Worm (Caenorhabditis elegans) whole organism, L1 larva: Measurements from ENCODE around the gene cyp-34A5.

ENCODE experiments used
- C04F5.9 ChIP-seq: sonication (generic microtip); optimal IDR thresholded peaks from 2 replicates; lab custom pipeline; 2016; ENCODE audit warnings: missing genetic modification characterization, missing compliant biosample characterization
- C34B4.2 ChIP-seq: sonication (generic microtip); optimal IDR thresholded peaks from 2 replicates; lab custom pipeline; 2017; ENCODE audit warnings: mild to moderate bottlenecking, missing genetic modification characterization, missing compliant biosample characterization
- Y116A8C.19 ChIP-seq: sonication (generic microtip); optimal IDR thresholded peaks from 2 replicates; lab custom pipeline; 2016; ENCODE audit warnings: missing compliant biosample characterization, missing genetic modification characterization, borderline replicate concordance
- alr-1 ChIP-seq: fragments of 200-800 bp; sonication (Bioruptor generic); optimal IDR thresholded peaks from 2 replicates; lab custom pipeline; 2018; ENCODE audit warnings: borderline replicate concordance, mild to moderate bottlenecking, missing genetic modification characterization, missing compliant biosample characterization
- ceh-8 ChIP-seq: fragments of 200-800 bp; sonication (Bioruptor generic); optimal IDR thresholded peaks from 2 replicates; lab custom pipeline; 2018; ENCODE audit warnings: mild to moderate bottlenecking, missing genetic modification characterization, moderate library complexity, missing compliant biosample characterization
- efl-3 ChIP-seq: fragments of 200-800 bp; sonication (Bioruptor generic); optimal IDR thresholded peaks from 2 replicates; lab custom pipeline; 2018; ENCODE audit warnings: mild to moderate bottlenecking, missing genetic modification characterization, missing compliant biosample characterization
- egl-13 ChIP-seq: sonication (generic microtip); optimal IDR thresholded peaks from 2 replicates; lab custom pipeline; 2016; ENCODE audit warnings: missing genotype, missing genetic modification reagents, missing genetic modification characterization, missing compliant biosample characterization
- egl-27 ChIP-seq, 2 experiments: fragments of 150-350 bp in 1 of 2; sonication (generic microtip); optimal IDR thresholded peaks; 3 replicates each; lab custom pipeline; 2017 to 2018; ENCODE audit warnings: missing biosample characterization in 2 of 2, missing genetic modification characterization in 2 of 2, missing genetic modification reagents in 2 of 2
- elt-3 ChIP-seq, 6 experiments: fragments of 150-350 bp in 1 of 6; sonication (generic microtip); optimal IDR thresholded peaks; 2 replicates each; lab custom pipeline; 2017 to 2018; ENCODE audit warnings: missing biosample characterization in 6 of 6, missing genetic modification characterization in 6 of 6, inconsistent platforms in 1 of 6
- fos-1 ChIP-seq: fragments of 150-350 bp; optimal IDR thresholded peaks from 2 replicates; lab custom pipeline; 2014; ENCODE audit warnings: missing biosample characterization, missing genetic modification characterization
- hlh-17 ChIP-seq: fragments of 200-800 bp; sonication (Bioruptor generic); optimal IDR thresholded peaks from 2 replicates; lab custom pipeline; 2018; ENCODE audit warnings: missing genetic modification characterization, mild to moderate bottlenecking, missing compliant biosample characterization, moderate library complexity, borderline replicate concordance
- hpl-2 ChIP-seq: fragments of 150-350 bp; optimal IDR thresholded peaks from 2 replicates; lab custom pipeline; 2014; ENCODE audit warnings: missing biosample characterization, missing genetic modification reagents, missing genetic modification characterization
- isw-1 ChIP-seq: fragments of 200-800 bp; sonication (Bioruptor generic); IDR thresholded peaks from 2 replicates; pipeline ENCODE4 v1.3.6; 2022; ENCODE audit warnings: missing genetic modification characterization, missing compliant biosample characterization
- lin-13 ChIP-seq: fragments of 150-350 bp; optimal IDR thresholded peaks from 2 replicates; lab custom pipeline; 2014; ENCODE audit warnings: missing biosample characterization, missing genetic modification reagents, missing genetic modification characterization
- lin-15B ChIP-seq: fragments of 150-350 bp; sonication (generic microtip); optimal IDR thresholded peaks from 3 replicates; lab custom pipeline; 2014; ENCODE audit warnings: missing biosample characterization, missing genetic modification characterization
- lin-39 ChIP-seq: fragments of 150-350 bp; optimal IDR thresholded peaks from 2 replicates; lab custom pipeline; 2014; ENCODE audit warnings: missing biosample characterization, missing genetic modification reagents, missing genetic modification characterization
- lir-3 ChIP-seq: sonication (generic microtip); optimal IDR thresholded peaks from 2 replicates; lab custom pipeline; 2016; ENCODE audit warnings: mild to moderate bottlenecking, missing genetic modification characterization, moderate library complexity, missing compliant biosample characterization; ENCODE audit not compliant: poor library complexity
- lsy-2 ChIP-seq, 2 experiments: fragments of 150-350 bp; optimal IDR thresholded peaks; 2 replicates each; lab custom pipeline; 2014; ENCODE audit warnings: missing biosample characterization in 2 of 2, missing genetic modification characterization in 2 of 2
- mdl-1 ChIP-seq, 2 experiments: fragments of 150-350 bp; optimal IDR thresholded peaks; 2 replicates each; lab custom pipeline; 2014 to 2017; ENCODE audit warnings: missing biosample characterization in 2 of 2, missing genetic modification characterization in 2 of 2, inconsistent platforms in 1 of 2
- nhr-20 ChIP-seq: sonication (generic microtip); optimal IDR thresholded peaks from 2 replicates; lab custom pipeline; 2016; ENCODE audit warnings: mild to moderate bottlenecking, missing genetic modification characterization, missing compliant biosample characterization
- nhr-71 ChIP-seq: sonication (generic microtip); optimal IDR thresholded peaks from 2 replicates; lab custom pipeline; 2016; ENCODE audit warnings: mild to moderate bottlenecking, missing genetic modification characterization, moderate library complexity, missing compliant biosample characterization
- nhr-77 ChIP-seq: fragments of 150-350 bp; optimal IDR thresholded peaks from 2 replicates; lab custom pipeline; 2014; ENCODE audit warnings: missing biosample characterization, missing genetic modification characterization
- nhr-84 ChIP-seq: sonication (generic microtip); optimal IDR thresholded peaks from 2 replicates; lab custom pipeline; 2017; ENCODE audit warnings: missing biosample characterization, missing genetic modification characterization
- nhr-90 ChIP-seq: sonication (generic microtip); optimal IDR thresholded peaks from 2 replicates; lab custom pipeline; 2016; ENCODE audit warnings: mild to moderate bottlenecking, missing genetic modification characterization, missing compliant biosample characterization; ENCODE audit not compliant: poor library complexity
- pag-3 ChIP-seq: sonication (generic microtip); optimal IDR thresholded peaks from 2 replicates; lab custom pipeline; 2017; ENCODE audit warnings: missing genetic modification characterization, mild to moderate bottlenecking, missing compliant biosample characterization, antibody characterized with exemption, borderline replicate concordance; ENCODE audit not compliant: insufficient read depth
- pax-3 ChIP-seq: fragments of 200-800 bp; sonication (Bioruptor generic); optimal IDR thresholded peaks from 2 replicates; lab custom pipeline; 2018; ENCODE audit warnings: mild to moderate bottlenecking, missing genetic modification characterization, moderate library complexity, missing compliant biosample characterization
- rnt-1 ChIP-seq: sonication (generic microtip); optimal IDR thresholded peaks from 2 replicates; lab custom pipeline; 2016; ENCODE audit warnings: mild to moderate bottlenecking, missing genetic modification characterization, moderate library complexity, missing compliant biosample characterization
- snpc-4 ChIP-seq: fragments of 150-350 bp; optimal IDR thresholded peaks from 2 replicates; lab custom pipeline; 2014; ENCODE audit warnings: missing biosample characterization, missing genetic modification characterization
- sox-4 ChIP-seq: sonication (generic microtip); optimal IDR thresholded peaks from 2 replicates; lab custom pipeline; 2016; ENCODE audit warnings: missing genetic modification characterization, missing compliant biosample characterization
- sup-37 ChIP-seq: fragments of 200-800 bp; sonication (Bioruptor generic); optimal IDR thresholded peaks from 2 replicates; lab custom pipeline; 2018; ENCODE audit warnings: mild to moderate bottlenecking, missing genetic modification characterization, missing compliant biosample characterization
- swsn-7 ChIP-seq: sonication (generic microtip); optimal IDR thresholded peaks from 2 replicates; lab custom pipeline; 2016; ENCODE audit warnings: missing genetic modification characterization, missing compliant biosample characterization
- tbx-2 ChIP-seq: sonication (generic microtip); optimal IDR thresholded peaks from 2 replicates; lab custom pipeline; 2016; ENCODE audit warnings: missing genetic modification characterization, missing compliant biosample characterization
- unc-86 ChIP-seq: sonication (generic microtip); optimal IDR thresholded peaks from 2 replicates; lab custom pipeline; 2016; ENCODE audit warnings: missing genetic modification characterization, missing compliant biosample characterization
- unc-98 ChIP-seq: fragments of 200-800 bp; sonication (Bioruptor generic); IDR thresholded peaks from 2 replicates; pipeline ENCODE4 v1.3.6; 2022; ENCODE audit warnings: missing genetic modification characterization, missing compliant biosample characterization
- xbp-1 ChIP-seq: sonication (generic microtip); optimal IDR thresholded peaks from 2 replicates; lab custom pipeline; 2016; ENCODE audit warnings: missing genetic modification characterization, missing compliant biosample characterization
- zag-1 ChIP-seq: fragments of 150-350 bp; optimal IDR thresholded peaks from 2 replicates; lab custom pipeline; 2014; ENCODE audit warnings: missing biosample characterization, missing genetic modification characterization
- zip-4 ChIP-seq: fragments of 200-800 bp; sonication (Bioruptor generic); optimal IDR thresholded peaks from 2 replicates; lab custom pipeline; 2018; ENCODE audit warnings: mild to moderate bottlenecking, missing genetic modification characterization, moderate library complexity, missing compliant biosample characterization

Gene cyp-34A5

DNA sequence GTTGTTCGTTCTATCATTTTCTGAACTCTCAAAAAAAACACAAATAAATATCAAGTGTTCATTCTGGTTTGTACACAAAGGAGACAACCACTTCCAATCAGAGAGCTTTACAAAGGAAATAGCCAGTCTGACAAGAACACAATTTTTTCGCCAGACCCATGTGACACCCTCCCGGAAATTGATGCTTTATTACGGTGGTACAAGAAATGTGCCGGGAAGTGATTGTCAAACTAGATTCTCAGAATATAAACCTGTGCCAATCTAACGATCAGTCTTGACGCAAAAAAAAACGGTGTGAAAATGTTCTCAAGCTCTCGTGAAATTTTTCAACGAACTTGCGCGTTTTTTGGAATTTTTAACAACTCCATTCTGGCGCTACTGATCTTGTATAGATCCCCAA lies 3.8 kb downstream of the cyp-34A5 start, which contains the start of gene str-247:
Gene str-247 (plus strand): TSS at position 301 of the 400 bp plus-strand sequence.
- TF ChIP-seq efl-3 (GFP tag; lab: Kevin White, UChicago) (no peak), zip-4 (GFP tag; lab: Kevin White, UChicago) (no peak), unc-98 (GFP tag; lab: Robert Waterston, UW) (no peak), lin-13 (GFP tag; lab: Kevin White, UChicago) (no peak), nhr-77 (no peak)

DNA sequence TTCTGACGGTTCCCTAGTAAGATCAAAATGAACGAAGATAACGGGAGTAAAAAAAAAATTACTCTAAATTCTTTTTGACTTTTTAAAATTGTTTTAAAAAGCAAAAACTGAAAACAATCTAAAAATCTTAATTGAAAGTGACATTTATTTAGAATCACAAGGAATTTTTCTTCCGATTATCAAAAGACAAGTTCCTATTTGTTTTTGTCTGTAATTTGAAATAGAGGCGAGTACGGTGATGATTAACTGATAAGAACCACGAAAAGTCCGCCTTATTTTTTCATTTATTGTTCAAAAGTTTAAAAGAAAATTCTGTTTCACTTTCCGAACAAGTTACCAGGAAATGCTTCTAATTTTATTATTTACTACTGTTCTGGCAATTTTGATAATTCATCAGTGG lies 7.8 kb downstream of the cyp-34A5 start, which contains the start of gene dach-1:
Gene dach-1 (plus strand): TSS at position 301 of the 400 bp plus-strand sequence.
- TF ChIP-seq swsn-7 (tag; lab: Kevin White, UChicago) (no peak), nhr-20 (no peak), xbp-1 (no peak), pax-3 (tag; lab: Kevin White, UChicago) (no peak), pag-3 (tag; lab: Kevin White, UChicago) (no peak), lin-39 (tag; lab: Kevin White, UChicago) (no peak), nhr-90 (tag; lab: Kevin White, UChicago) (no peak), unc-86 (tag; lab: Kevin White, UChicago) (no peak), hlh-17 (no peak), hpl-2 (GFP tag; lab: Kevin White, UChicago) (no peak), sup-37 (GFP tag; lab: Kevin White, UChicago) (no peak)

DNA sequence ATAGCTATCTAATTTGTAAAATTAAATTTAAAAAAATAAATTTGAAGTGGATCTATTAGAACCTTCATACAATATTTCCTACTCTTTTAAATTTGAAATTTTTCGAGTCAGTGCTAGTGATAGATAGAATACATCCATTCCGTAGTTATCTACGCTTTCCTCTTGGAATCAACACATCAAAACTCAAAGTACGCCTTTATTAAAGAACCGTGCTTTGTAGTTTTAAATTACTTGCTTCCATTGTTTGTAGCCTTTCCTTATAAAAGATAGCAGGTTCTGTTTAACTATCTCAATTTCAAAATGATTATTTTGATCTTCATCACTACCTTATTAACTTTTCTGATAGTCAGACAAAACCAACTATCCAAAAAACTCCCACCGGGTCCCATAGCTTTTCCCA lies 12.5 kb downstream of the cyp-34A5 start, which contains the start of gene cyp-35B3:
Gene cyp-35B3 (plus strand): TSS at position 301 of the 400 bp plus-strand sequence.
- no peak for TF ChIP-seq sox-4 (tag; lab: Kevin White, UChicago)
- TF ChIP-seq ceh-8 = no peak
- no peak for TF ChIP-seq elt-3 (tag; optimal IDR thresholded peaks at IDR 0.05; lab: Kevin White, UChicago)
- no peak for TF ChIP-seq lsy-2 (tag; optimal IDR thresholded peaks at IDR 0.05; lab: Kevin White, UChicago)
- no peak for TF ChIP-seq tbx-2 (tag; lab: Kevin White, UChicago)

DNA sequence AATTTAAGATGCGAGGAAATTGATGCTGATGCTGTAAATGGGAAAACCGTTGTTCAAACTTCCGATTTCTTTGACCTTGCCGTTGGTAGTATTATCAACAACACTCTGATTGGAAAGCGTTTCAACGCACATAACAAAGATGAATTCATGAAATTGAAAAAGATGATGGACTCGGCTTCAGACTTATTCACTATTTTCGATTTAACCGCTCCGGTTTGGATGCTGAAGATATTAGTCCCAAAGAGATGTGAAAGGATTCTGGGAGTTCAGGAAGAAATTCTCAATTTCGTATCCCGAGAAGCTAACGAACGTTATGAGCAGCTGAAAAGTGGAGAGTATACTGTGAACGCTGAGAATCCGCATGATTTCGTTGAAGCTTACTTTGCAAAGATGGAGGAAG lies 14.1 kb downstream of the cyp-34A5 start:
- TF ChIP-seq rnt-1 (tag; lab: Kevin White, UChicago) = no peak
- no peak for TF ChIP-seq isw-1 (GFP tag; lab: Robert Waterston, UW)
- TF ChIP-seq egl-13 (tag; lab: Kevin White, UChicago) = no peak
- no peak for TF ChIP-seq zag-1 (tag; lab: Kevin White, UChicago)
- TF ChIP-seq C34B4.2 (tag; lab: Kevin White, UChicago) = no peak
- TF ChIP-seq mdl-1 (tag; optimal IDR thresholded peaks at IDR 0.05; lab: Kevin White, UChicago) = no peak
- TF ChIP-seq egl-27 (tag; optimal IDR thresholded peaks at IDR 0.05; lab: Kevin White, UChicago) = no peak
- TF ChIP-seq C04F5.9 (tag; lab: Kevin White, UChicago) = no peak
- TF ChIP-seq hpl-2 (GFP tag; lab: Kevin White, UChicago) = no peak
- no peak for TF ChIP-seq nhr-71 (tag; lab: Kevin White, UChicago)
- no peak for TF ChIP-seq fos-1 (tag; lab: Kevin White, UChicago)
- no peak for TF ChIP-seq lin-15B (tag; lab: Kevin White, UChicago)
- no peak for TF ChIP-seq xbp-1
- no peak for TF ChIP-seq nhr-84
- TF ChIP-seq lir-3 (tag; lab: Kevin White, UChicago) = no peak
- no peak for TF ChIP-seq Y116A8C.19 (tag; lab: Kevin White, UChicago)
- no peak for TF ChIP-seq pag-3 (tag; lab: Kevin White, UChicago)
- no peak for TF ChIP-seq alr-1 (tag; lab: Kevin White, UChicago)
- TF ChIP-seq snpc-4 = no peak
